Worm (Caenorhabditis elegans) whole organism, L3 larva: Measurements from ENCODE around the gene lpr-3.

Source experiments
- ZK546.5 ChIP-seq: sonication (generic microtip); optimal IDR thresholded peaks from 2 replicates; lab custom pipeline; 2017; ENCODE audit warnings: missing biosample characterization, missing genetic modification characterization
- ama-1 ChIP-seq: fragments of 150-350 bp; optimal IDR thresholded peaks from 2 replicates; lab custom pipeline; 2018
- ceh-28 ChIP-seq: fragments of 150-350 bp; optimal IDR thresholded peaks from 2 replicates; lab custom pipeline; 2014; ENCODE audit warnings: missing biosample characterization, missing genetic modification reagents, missing genetic modification characterization
- ceh-82 ChIP-seq: fragments of 150-350 bp; optimal IDR thresholded peaks from 2 replicates; lab custom pipeline; 2014; ENCODE audit warnings: missing biosample characterization, missing genetic modification characterization
- ceh-9 ChIP-seq: sonication (generic microtip); optimal IDR thresholded peaks from 2 replicates; lab custom pipeline; 2018; ENCODE audit warnings: missing biosample characterization, missing genetic modification characterization
- daf-12 ChIP-seq: fragments of 150-350 bp; optimal IDR thresholded peaks from 2 replicates; lab custom pipeline; 2014; ENCODE audit warnings: missing biosample characterization, missing genetic modification reagents, missing genetic modification characterization
- egl-27 ChIP-seq: sonication (generic microtip); optimal IDR thresholded peaks from 4 replicates; lab custom pipeline; 2017; ENCODE audit warnings: missing biosample characterization, missing genetic modification reagents, missing genetic modification characterization
- elt-1 ChIP-seq: fragments of 150-350 bp; optimal IDR thresholded peaks from 2 replicates; lab custom pipeline; 2014; ENCODE audit warnings: missing biosample characterization, missing genetic modification characterization
- elt-2 ChIP-seq: sonication (generic microtip); optimal IDR thresholded peaks from 2 replicates; lab custom pipeline; 2016; ENCODE audit warnings: missing genetic modification reagents, mild to moderate bottlenecking, missing genetic modification characterization, missing compliant biosample characterization
- elt-3 ChIP-seq, 3 experiments: fragments of 150-350 bp in 1 of 3; sonication (generic microtip) in 2 of 3; optimal IDR thresholded peaks; 2 replicates in 2 of 3; 4 replicates in 1 of 3; lab custom pipeline; 2014 to 2017; ENCODE audit warnings: missing biosample characterization in 3 of 3, missing genetic modification characterization in 3 of 3
- eor-1 ChIP-seq, 2 experiments: fragments of 150-350 bp; optimal IDR thresholded peaks; 2 replicates each; lab custom pipeline; 2014 to 2018; ENCODE audit warnings: missing biosample characterization in 2 of 2, missing genetic modification characterization in 2 of 2
- fkh-10 ChIP-seq: sonication (generic microtip); optimal IDR thresholded peaks from 2 replicates; lab custom pipeline; 2017; ENCODE audit warnings: missing biosample characterization, missing genetic modification reagents, missing genetic modification characterization
- fos-1 ChIP-seq: fragments of 150-350 bp; optimal IDR thresholded peaks from 2 replicates; lab custom pipeline; 2014; ENCODE audit warnings: missing biosample characterization, missing genetic modification characterization
- hmg-11 ChIP-seq: sonication (generic microtip); optimal IDR thresholded peaks from 2 replicates; lab custom pipeline; 2016; ENCODE audit warnings: missing genetic modification characterization, missing compliant biosample characterization
- jun-1 ChIP-seq: fragments of 150-350 bp; optimal IDR thresholded peaks from 2 replicates; lab custom pipeline; 2014; ENCODE audit warnings: missing biosample characterization, missing genetic modification reagents, missing genetic modification characterization
- lin-15B ChIP-seq: fragments of 150-350 bp; optimal IDR thresholded peaks from 2 replicates; lab custom pipeline; 2014; ENCODE audit warnings: missing biosample characterization, missing genetic modification characterization
- lsy-12 ChIP-seq: sonication (generic microtip); optimal IDR thresholded peaks from 2 replicates; lab custom pipeline; 2016; ENCODE audit warnings: mild to moderate bottlenecking, missing genetic modification characterization, missing compliant biosample characterization
- mdl-1 ChIP-seq: fragments of 150-350 bp; optimal IDR thresholded peaks from 2 replicates; lab custom pipeline; 2014; ENCODE audit warnings: missing biosample characterization, missing genetic modification characterization
- mml-1 ChIP-seq: fragments of 150-350 bp; sonication (generic microtip); optimal IDR thresholded peaks from 3 replicates; lab custom pipeline; 2014; ENCODE audit warnings: missing biosample characterization, missing genetic modification characterization
- nfya-1 ChIP-seq: sonication (generic microtip); optimal IDR thresholded peaks from 2 replicates; lab custom pipeline; 2017; ENCODE audit warnings: missing genetic modification characterization, mild to moderate bottlenecking, missing compliant biosample characterization, antibody characterized with exemption, moderate library complexity; ENCODE audit not compliant: insufficient read depth
- nhr-12 ChIP-seq: fragments of 150-350 bp; optimal IDR thresholded peaks from 2 replicates; lab custom pipeline; 2014; ENCODE audit warnings: missing biosample characterization, missing genetic modification characterization
- nhr-23 ChIP-seq: fragments of 150-350 bp; optimal IDR thresholded peaks from 2 replicates; lab custom pipeline; 2014; ENCODE audit warnings: missing biosample characterization, missing genetic modification reagents, missing genetic modification characterization
- nhr-25 ChIP-seq: sonication (generic microtip); optimal IDR thresholded peaks from 2 replicates; lab custom pipeline; 2017; ENCODE audit warnings: missing biosample characterization, missing genetic modification characterization
- nhr-43 ChIP-seq: sonication (generic microtip); optimal IDR thresholded peaks from 2 replicates; lab custom pipeline; 2016; ENCODE audit warnings: mild to moderate bottlenecking, missing genetic modification characterization, missing compliant biosample characterization; ENCODE audit not compliant: poor library complexity, severe bottlenecking
- nhr-67 ChIP-seq: fragments of 150-350 bp; optimal IDR thresholded peaks from 2 replicates; lab custom pipeline; 2014; ENCODE audit warnings: missing biosample characterization, missing genetic modification characterization
- nhr-76 ChIP-seq: fragments of 150-350 bp; sonication (generic microtip); optimal IDR thresholded peaks from 5 replicates; lab custom pipeline; 2014; ENCODE audit warnings: missing biosample characterization, missing genetic modification characterization
- nhr-77 ChIP-seq: fragments of 150-350 bp; optimal IDR thresholded peaks from 2 replicates; lab custom pipeline; 2014; ENCODE audit warnings: missing biosample characterization, missing genetic modification characterization
- pqm-1 ChIP-seq: fragments of 150-350 bp; optimal IDR thresholded peaks from 2 replicates; lab custom pipeline; 2017; ENCODE audit warnings: missing biosample characterization, missing genetic modification characterization, inconsistent platforms
- sea-2 ChIP-seq: fragments of 150-350 bp; sonication (generic microtip); optimal IDR thresholded peaks from 4 replicates; lab custom pipeline; 2014; ENCODE audit warnings: missing biosample characterization, missing genetic modification reagents, missing genetic modification characterization
- skn-1 ChIP-seq: fragments of 150-350 bp; optimal IDR thresholded peaks from 2 replicates; lab custom pipeline; 2014; ENCODE audit warnings: missing biosample characterization, missing genetic modification characterization
- snpc-4 ChIP-seq: fragments of 150-350 bp; optimal IDR thresholded peaks from 2 replicates; lab custom pipeline; 2014; ENCODE audit warnings: missing biosample characterization, missing genetic modification characterization
- tbx-2 ChIP-seq: sonication (generic microtip); optimal IDR thresholded peaks from 2 replicates; lab custom pipeline; 2016; ENCODE audit warnings: mild to moderate bottlenecking, missing genetic modification characterization, missing compliant biosample characterization
- unc-62 ChIP-seq: fragments of 150-350 bp; sonication (generic microtip); optimal IDR thresholded peaks from 4 replicates; lab custom pipeline; 2014; ENCODE audit warnings: missing biosample characterization, missing genetic modification reagents, missing genetic modification characterization
- zag-1 ChIP-seq: fragments of 150-350 bp; optimal IDR thresholded peaks from 2 replicates; lab custom pipeline; 2014; ENCODE audit warnings: missing biosample characterization, missing genetic modification characterization
- ztf-11 ChIP-seq: fragments of 150-350 bp; optimal IDR thresholded peaks from 2 replicates; lab custom pipeline; 2014; ENCODE audit warnings: missing biosample characterization, missing genetic modification characterization
- ztf-4 ChIP-seq: fragments of 150-350 bp; optimal IDR thresholded peaks from 2 replicates; lab custom pipeline; 2014; ENCODE audit warnings: missing biosample characterization, missing genetic modification characterization

The lpr-3 gene

DNA sequence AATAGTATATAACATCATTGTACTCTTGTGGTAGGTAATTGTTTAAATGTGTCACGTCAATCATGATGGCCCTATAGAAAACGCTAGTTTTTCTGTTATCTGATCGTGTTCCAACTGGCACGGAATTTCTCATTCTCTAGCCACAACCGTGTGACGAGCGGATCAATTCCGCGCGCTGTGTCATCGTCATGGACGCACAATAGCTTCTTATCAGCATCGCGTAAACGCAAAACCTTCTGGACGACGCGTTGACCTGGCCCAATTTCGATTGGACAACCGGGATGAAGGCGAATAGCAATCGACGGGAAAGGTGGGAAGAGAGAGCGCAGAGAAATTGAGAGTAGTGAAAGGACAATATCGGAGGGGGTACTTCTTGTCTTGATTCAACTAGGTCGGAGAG, at the start of gene lpr-3:
Gene lpr-3, plus strand, starts transcription at position 374 of the 400 bp plus-strand sequence.
- TF ChIP-seq snpc-4 (tag; lab: Kevin White, UChicago), result no peak
- TF ChIP-seq lsy-12 (tag; lab: Kevin White, UChicago), result no peak
- peak; percentile 32 for TF ChIP-seq nhr-43 (tag; lab: Kevin White, UChicago)
- TF ChIP-seq nhr-23, result peak; percentile 99
- no peak for TF ChIP-seq mml-1 (tag; lab: Kevin White, UChicago)
- TF ChIP-seq ama-1 (lab: Kevin White, UChicago), result no peak
- peak; percentile 1 for TF ChIP-seq unc-62 (GFP tag; lab: Kevin White, UChicago)
- TF ChIP-seq skn-1 (tag; lab: Kevin White, UChicago), result no peak
- TF ChIP-seq ztf-11 (tag; lab: Kevin White, UChicago), result no peak
- TF ChIP-seq elt-1 (tag; lab: Kevin White, UChicago), result peak; percentile 33
- no peak for TF ChIP-seq fkh-10 (GFP tag; lab: Kevin White, UChicago)
- TF ChIP-seq fos-1 (tag; lab: Kevin White, UChicago), result peak; percentile 12
- peak; percentile 46 for TF ChIP-seq nhr-25 (tag; lab: Kevin White, UChicago)
- peak in 1 of 3 experiments; percentile 58 for TF ChIP-seq elt-3 (tag; optimal IDR thresholded peaks at IDR 0.05; lab: Kevin White, UChicago)
- TF ChIP-seq egl-27 (tag; lab: Kevin White, UChicago), result no peak
- TF ChIP-seq tbx-2 (tag; lab: Kevin White, UChicago), result no peak
- no peak for TF ChIP-seq eor-1 (tag; optimal IDR thresholded peaks at IDR 0.05; lab: Kevin White, UChicago)
- TF ChIP-seq nhr-76, result no peak
- TF ChIP-seq ceh-28, result peak; percentile 51
- no peak for TF ChIP-seq mdl-1 (tag; lab: Kevin White, UChicago)
- TF ChIP-seq nhr-67 (tag; lab: Kevin White, UChicago), result no peak
- TF ChIP-seq, all 47 proteins: peak for 8

DNA sequence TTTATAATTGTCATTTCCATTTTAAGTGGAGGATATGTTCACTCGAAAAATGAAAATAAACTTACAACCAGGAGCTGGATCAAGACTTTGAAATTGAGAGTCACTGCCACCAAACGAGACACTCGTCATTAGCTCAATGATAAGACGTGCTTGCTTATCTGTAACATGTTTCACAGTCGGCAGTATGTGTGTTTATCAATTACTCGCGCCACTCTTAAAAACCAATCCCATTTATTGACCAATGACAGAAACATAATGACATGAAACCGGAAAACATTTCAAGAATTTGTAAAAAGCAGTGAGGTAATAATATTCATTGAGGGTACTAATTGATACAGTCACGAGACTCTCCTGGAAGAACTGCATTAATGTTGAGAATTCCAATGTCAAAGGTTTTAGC, 49.1 kb upstream of the lpr-3 start, which contains the start of gene del-5:
Gene del-5, minus strand, starts transcription at position 130 of the 400 bp plus-strand sequence.
- TF ChIP-seq nfya-1 (tag; lab: Kevin White, UChicago) (peak; percentile 16), ceh-28 (no peak), nhr-77 (no peak), jun-1 (tag; lab: Kevin White, UChicago) (peak; percentile 6), pqm-1 (tag; lab: Kevin White, UChicago) (peak; percentile 84), ceh-82 (tag; lab: Kevin White, UChicago) (no peak), elt-2 (tag; lab: Kevin White, UChicago) (peak; percentile 90)

DNA sequence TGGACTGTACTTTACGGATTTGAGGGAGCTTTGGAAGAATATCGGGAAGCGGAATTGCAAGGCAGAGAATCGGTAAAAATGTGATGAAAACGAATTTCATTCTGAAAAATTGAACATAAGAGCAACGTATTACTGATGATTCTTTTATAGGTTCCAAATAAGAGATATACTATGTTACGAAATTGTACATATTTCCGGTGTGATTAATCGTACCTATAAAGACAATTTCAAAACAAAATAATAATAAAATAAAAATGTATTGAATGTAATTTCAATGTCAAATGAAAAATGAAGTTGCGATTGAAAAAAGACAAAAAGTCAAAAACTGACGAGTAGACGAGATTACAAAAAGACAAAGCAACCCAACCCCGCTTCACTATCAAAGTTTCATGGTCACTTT, 48.2 kb upstream of the lpr-3 start, which contains the start of gene ttr-31:
Gene ttr-31, minus strand, starts transcription at position 101 of the 400 bp plus-strand sequence.
- TF ChIP-seq lin-15B (tag; lab: Kevin White, UChicago), result no peak

DNA sequence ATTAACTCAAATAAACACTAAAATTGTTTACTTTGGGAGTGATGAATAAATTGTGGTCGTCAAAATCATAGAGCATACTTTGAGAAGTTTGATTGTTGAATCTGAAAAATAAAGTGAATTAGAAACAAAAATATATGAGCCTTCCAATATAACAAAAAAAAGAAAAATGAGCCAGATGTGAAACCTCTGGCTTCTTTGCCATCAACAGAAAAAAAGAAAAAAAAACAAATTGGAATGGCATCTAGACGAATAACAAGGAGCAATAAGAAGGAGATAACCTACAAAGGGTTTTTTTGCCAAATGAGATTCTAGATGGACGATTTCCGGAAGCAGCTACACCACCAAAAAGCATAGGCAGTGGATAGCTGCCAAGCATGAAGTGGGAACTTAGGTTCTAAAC, 46.6 kb upstream of the lpr-3 start, which contains the start of gene F58A3.4:
Gene F58A3.4, minus strand, starts transcription at position 101 of the 400 bp plus-strand sequence.
- TF ChIP-seq tbx-2 (tag; lab: Kevin White, UChicago) (no peak), elt-2 (tag; lab: Kevin White, UChicago) (no peak), nhr-43 (tag; lab: Kevin White, UChicago) (no peak), ama-1 (lab: Kevin White, UChicago) (no peak), ztf-4 (no peak), sea-2 (GFP tag; lab: Kevin White, UChicago) (no peak), ceh-9 (tag; lab: Kevin White, UChicago) (no peak), nhr-25 (tag; lab: Kevin White, UChicago) (no peak), nhr-23 (no peak)

DNA sequence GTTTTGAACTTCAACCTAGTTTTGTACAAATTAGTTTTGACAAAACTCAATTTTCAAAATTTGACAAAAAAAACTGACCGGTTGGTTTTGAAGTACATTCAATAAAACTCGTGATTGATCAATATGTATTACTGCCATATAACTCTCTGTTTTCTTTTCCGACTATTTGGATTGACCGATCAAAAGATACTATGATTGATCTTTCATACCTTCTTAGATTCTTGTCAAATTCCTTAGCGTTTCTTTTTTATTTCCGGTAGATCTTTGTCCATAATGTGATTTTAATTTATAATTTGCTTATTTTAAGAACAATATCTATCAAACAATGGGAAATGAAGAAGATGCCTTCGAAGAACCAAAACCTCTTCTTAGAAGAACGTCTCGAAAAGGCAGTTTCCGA, 44.9 kb upstream of the lpr-3 start, which contains the start of gene F58A3.3:
Gene F58A3.3, plus strand, starts transcription at position 301 of the 400 bp plus-strand sequence.
- TF ChIP-seq nhr-67 (tag; lab: Kevin White, UChicago) (no peak), hmg-11 (tag; lab: Kevin White, UChicago) (no peak), ztf-4 (no peak), pqm-1 (tag; lab: Kevin White, UChicago) (no peak), daf-12 (tag; lab: Kevin White, UChicago) (no peak), ceh-28 (no peak), lin-15B (tag; lab: Kevin White, UChicago) (no peak), skn-1 (tag; lab: Kevin White, UChicago) (no peak), elt-1 (tag; lab: Kevin White, UChicago) (no peak), zag-1 (no peak), ceh-9 (tag; lab: Kevin White, UChicago) (no peak), nhr-23 (no peak), nhr-12 (tag; lab: Kevin White, UChicago) (no peak), tbx-2 (tag; lab: Kevin White, UChicago) (no peak), ZK546.5 (tag; lab: Kevin White, UChicago) (no peak), fos-1 (tag; lab: Kevin White, UChicago) (no peak), lsy-12 (tag; lab: Kevin White, UChicago) (no peak), ceh-82 (tag; lab: Kevin White, UChicago) (no peak), sea-2 (GFP tag; lab: Kevin White, UChicago) (no peak), nhr-25 (tag; lab: Kevin White, UChicago) (no peak)
